Worm (Caenorhabditis elegans): ENCODE data around the gene F08A7.1.

Gene F08A7.1

ce11 chrIV:17440417-17440816 is at the start of gene F08A7.1:
Gene F08A7.1, plus strand, starts transcription at chrIV:17440607.
- no peak for TF ChIP-seq unc-62 (GFP tag; optimal IDR thresholded peaks at IDR 0.05)

DNA sequence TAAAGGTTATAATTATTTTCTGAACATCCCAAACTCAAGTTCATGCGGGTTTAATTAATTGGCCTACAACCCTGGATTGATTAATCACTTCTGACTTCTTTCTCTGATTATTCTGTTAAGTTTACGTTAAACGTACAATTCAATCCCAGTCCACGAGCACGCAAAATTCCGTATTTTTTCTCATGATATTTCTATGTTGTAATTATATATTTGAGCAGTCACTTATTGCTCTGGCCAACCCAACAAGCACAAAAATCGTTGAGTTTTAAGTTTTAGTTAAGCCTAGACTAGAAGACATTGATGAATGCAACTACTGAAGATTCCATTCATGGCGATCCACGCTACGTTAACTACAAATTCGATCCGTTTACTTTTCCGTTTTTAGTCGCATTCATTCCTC is 44.5 kb upstream of the F08A7.1 start, which contains the start of gene sru-15:
TSS of gene sru-15 (plus strand) at position 301 of the 400 bp plus-strand sequence.
- no peak for TF ChIP-seq unc-62 (GFP tag; optimal IDR thresholded peaks at IDR 0.05)

- no peak for TF ChIP-seq unc-62 (GFP tag; optimal IDR thresholded peaks at IDR 0.05)
These were observed 41.0 kb upstream of the F08A7.1 start, which contains the start of gene T02D1.4 for ce11 chrIV:17399455-17399854. Gene T02D1.4, plus strand, starts transcription at chrIV:17399755.

DNA sequence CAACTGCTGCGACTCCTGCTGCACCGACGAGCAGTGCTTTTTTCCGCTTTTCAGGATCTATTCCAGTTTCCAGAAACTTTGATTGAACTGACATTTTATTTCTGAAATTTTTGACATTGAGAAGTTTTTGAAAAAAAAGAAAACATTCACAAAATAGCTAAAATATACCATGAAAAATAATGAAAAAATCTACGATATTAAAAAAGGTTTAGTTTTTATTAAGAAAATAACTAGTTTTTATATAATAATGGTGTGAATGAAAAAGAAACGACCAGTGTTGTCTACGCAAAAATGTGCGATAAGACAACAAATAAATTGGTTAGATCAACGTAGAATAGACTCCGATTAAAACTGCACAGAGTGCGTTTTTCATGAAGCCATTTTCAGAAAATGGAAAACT is 34.9 kb upstream of the F08A7.1 start, which contains the start of gene pmp-4:
TSS of gene pmp-4 (minus strand) at position 101 of the 400 bp plus-strand sequence.
- no peak for TF ChIP-seq unc-62 (GFP tag; optimal IDR thresholded peaks at IDR 0.05)

DNA sequence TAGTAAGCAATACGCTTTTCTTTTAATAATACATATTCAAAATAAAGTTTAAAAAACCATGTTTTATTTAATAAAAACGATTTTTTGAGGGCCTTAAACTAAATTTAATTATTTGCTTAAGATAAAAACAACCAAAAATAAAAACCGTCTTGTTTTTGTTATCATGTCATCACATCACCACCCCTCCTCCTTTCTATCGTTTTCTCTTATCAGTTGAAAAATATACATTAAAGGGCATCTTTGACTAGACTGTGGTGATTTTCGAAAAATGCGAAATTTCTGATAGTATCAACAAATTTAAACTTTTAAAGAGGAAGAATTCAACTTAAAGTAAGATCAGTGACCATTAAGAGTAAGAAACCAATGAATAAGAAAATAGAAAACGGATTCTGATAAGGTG is 34.3 kb upstream of the F08A7.1 start:
- no peak for TF ChIP-seq unc-62 (GFP tag; optimal IDR thresholded peaks at IDR 0.05)

DNA sequence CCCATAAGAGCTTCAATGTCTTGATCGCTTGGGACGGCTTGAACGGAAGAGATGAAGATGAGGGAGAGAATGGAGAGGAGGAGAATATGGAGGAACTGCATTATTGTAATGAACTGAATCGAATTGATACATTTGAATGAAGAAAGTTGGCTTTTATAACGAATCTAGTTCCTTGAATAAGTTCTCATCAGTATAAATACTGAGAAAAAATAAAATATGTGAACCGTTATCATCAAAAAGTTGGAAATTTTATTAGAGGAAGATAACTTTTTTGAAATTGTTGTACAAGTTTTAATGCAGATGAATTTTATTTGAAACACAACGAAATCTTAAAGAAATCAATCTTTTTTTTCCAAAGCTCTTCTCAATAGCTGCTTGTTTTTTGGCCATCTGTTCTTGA is 33.4 kb upstream of the F08A7.1 start, which contains the start of gene T02D1.7:
TSS of gene T02D1.7 (minus strand) at position 101 of the 400 bp plus-strand sequence.
- TF ChIP-seq unc-62 (GFP tag; optimal IDR thresholded peaks at IDR 0.05): no peak

DNA sequence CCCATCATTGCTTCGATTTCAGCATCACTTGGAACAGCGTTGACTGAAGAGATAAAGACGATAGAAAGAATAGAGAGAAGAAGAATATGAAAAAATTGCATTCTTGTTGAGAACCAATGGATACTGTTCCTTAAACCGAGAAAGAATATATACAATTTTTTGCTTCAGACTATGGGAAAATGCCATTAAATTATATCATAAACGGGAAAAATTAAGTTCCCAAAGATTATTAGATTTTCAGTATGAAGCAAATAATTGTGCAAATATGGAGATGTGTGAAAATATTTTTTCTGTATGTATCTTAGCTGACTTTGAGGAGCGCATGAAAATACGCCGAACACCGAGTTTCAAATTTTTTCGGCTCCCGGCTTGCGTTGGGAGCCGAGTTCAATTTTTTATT is 32.9 kb upstream of the F08A7.1 start, which contains the start of gene T02D1.9:
TSS of gene T02D1.9 (minus strand) at position 101 of the 400 bp plus-strand sequence.
- no peak for TF ChIP-seq unc-62 (GFP tag; optimal IDR thresholded peaks at IDR 0.05)

ce11 chrIV:17413343-17413742 is 27.1 kb upstream of the F08A7.1 start:
- no peak for TF ChIP-seq unc-62 (GFP tag; optimal IDR thresholded peaks at IDR 0.05)

DNA sequence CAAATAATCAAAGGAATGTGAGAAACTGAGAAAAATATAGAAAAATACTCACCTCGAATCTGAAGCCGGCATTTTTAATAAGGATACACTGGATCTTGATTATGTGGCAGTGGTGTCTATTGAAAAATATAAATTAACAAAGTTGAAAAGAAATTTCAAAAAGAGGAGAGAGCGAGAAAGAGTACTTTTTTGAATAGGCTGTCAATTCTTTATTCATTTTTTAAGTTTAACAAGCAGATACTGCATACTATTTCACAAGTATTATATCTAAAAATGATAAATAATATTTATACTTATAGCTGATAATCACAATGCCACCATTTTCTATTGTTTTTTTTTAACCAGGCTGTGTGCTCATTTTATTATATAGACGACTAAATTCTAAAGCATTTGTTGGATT is 22.7 kb upstream of the F08A7.1 start, which contains the start of gene npr-26:
TSS of gene npr-26 (minus strand) at position 101 of the 400 bp plus-strand sequence.
- no peak for TF ChIP-seq unc-62 (GFP tag; optimal IDR thresholded peaks at IDR 0.05)

ce11 chrIV:17426970-17427369 is 13.4 kb upstream of the F08A7.1 start:
- TF ChIP-seq unc-62 (GFP tag; optimal IDR thresholded peaks at IDR 0.05): no peak

DNA sequence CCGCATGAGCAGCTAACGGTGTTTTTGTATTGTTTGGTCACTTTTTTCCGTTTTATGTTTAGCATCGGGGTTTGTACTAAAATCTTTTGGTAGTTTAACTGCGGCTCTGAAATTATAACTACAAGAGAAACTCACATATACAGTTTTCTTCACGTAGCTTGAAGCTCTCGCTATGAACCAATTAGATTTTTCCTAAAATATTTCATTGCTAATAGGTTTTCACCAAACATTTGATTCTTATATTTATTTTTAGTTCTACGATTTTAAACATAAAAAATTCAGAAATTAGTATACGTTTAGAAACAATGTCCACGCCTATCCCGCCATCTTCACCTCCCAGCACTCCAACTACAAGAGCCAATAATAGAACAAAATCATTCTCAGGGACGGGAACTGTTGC is 13.0 kb upstream of the F08A7.1 start, which contains the start of gene C06A12.3:
TSS of gene C06A12.3 (plus strand) at position 301 of the 400 bp plus-strand sequence.
- no peak for TF ChIP-seq unc-62 (GFP tag; optimal IDR thresholded peaks at IDR 0.05)

DNA sequence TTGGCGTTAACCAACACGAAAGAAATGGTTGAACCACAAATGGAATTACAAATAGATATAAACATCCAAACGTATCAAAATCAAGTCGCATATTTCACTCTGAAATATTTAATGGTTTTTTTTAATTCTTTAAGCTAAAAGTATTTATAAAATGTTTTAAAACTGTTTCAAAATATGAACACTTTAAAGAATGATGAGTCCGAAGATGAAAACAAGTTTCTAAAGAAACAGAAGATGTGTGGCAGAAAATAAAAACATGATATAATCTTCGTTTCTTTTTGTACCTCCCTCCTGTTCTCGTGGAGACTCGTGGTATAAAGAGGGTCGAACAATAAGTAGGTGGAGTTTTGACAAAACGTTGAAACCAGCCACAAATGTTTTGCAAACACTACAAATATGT is 9.1 kb upstream of the F08A7.1 start, which contains the start of gene lact-6:
TSS of gene lact-6 (minus strand) at position 101 of the 400 bp plus-strand sequence.
- TF ChIP-seq unc-62 (GFP tag; optimal IDR thresholded peaks at IDR 0.05): no peak

ce11 chrIV:17432223-17432826 is 8.1 kb upstream of the F08A7.1 start:
- TF ChIP-seq unc-62 (GFP tag; optimal IDR thresholded peaks at IDR 0.05): no peak

- TF ChIP-seq unc-62 (GFP tag; optimal IDR thresholded peaks at IDR 0.05): no peak
These were observed 5.2 kb upstream of the F08A7.1 start for ce11 chrIV:17435228-17435627.

ce11 chrIV:17436552-17436951 is 3.9 kb upstream of the F08A7.1 start, which contains the start of gene gcy-27:
Gene gcy-27, minus strand, starts transcription at chrIV:17436652.
- no peak for TF ChIP-seq unc-62 (GFP tag; optimal IDR thresholded peaks at IDR 0.05)

DNA sequence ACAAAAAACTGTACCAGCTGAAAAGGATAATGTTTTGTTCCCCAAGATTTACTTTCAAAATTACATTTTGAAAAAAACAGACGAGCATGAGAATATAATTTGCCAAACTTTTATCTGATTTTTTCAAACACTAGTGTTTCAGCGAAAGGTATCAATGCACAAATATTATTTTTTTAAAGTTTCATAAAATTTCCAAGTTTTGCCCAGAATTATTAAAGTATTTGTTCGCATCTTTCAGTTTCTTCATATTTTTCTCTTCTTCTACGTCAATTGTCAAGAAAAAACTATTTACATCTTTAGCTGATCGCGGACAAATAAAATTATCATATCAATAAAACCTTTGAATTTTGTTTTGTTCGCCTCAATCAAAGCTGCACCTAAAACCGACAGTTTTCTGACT is 3.4 kb upstream of the F08A7.1 start, which contains the start of gene C06A12.8:
TSS of gene C06A12.8 (plus strand) at position 301 of the 400 bp plus-strand sequence.
- TF ChIP-seq unc-62 (GFP tag; optimal IDR thresholded peaks at IDR 0.05): no peak

DNA sequence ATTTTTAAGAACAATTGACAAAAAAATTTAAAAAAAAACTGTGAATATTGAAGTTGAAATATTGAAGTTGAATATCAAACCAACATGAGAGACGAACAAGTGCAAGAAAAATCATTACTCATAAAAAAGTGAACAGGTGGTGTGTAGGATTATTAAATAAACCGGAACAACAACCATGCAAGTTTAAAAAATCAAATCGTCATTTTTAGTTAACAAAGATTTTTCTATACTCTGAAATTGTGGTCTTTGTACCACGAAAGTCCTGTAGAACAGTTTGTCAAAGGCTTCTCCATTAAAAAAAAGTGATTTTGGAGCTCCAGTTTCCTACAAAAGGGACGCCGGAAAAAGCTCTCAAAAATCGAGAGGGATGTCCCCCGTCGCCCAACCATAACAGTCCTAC is 406 bp upstream of the F08A7.1 start, which contains the start of gene C06A12.19:
TSS of gene C06A12.19 (minus strand) at position 101 of the 400 bp plus-strand sequence.
- TF ChIP-seq unc-62 (GFP tag; optimal IDR thresholded peaks at IDR 0.05): no peak

All from whole organism, dauer.